Fruit fly (Drosophila melanogaster) whole organism: ENCODE data around the gene CG7368.

Source experiments
- CG8478 ChIP-seq: fragments of >200 bp; optimal IDR thresholded peaks from 2 replicates; lab custom pipeline; 2018; ENCODE audit warnings: inconsistent platforms
- EcR ChIP-seq, 2 experiments: fragments of >200 bp; optimal IDR thresholded peaks; 2 replicates each; lab custom pipeline; 2017; ENCODE audit warnings: missing biosample characterization in 2 of 2, missing genetic modification characterization in 2 of 2, missing genetic modification reagents in 2 of 2
- pan ChIP-seq: fragments of >200 bp; optimal IDR thresholded peaks from 2 replicates; lab custom pipeline; 2017
- psq ChIP-seq: fragments of >200 bp; optimal IDR thresholded peaks from 2 replicates; lab custom pipeline; 2017
- usp ChIP-seq: fragments of >200 bp; optimal IDR thresholded peaks from 2 replicates; lab custom pipeline; 2017; ENCODE audit warnings: missing biosample characterization, missing genetic modification characterization, mixed read lengths

DNA sequence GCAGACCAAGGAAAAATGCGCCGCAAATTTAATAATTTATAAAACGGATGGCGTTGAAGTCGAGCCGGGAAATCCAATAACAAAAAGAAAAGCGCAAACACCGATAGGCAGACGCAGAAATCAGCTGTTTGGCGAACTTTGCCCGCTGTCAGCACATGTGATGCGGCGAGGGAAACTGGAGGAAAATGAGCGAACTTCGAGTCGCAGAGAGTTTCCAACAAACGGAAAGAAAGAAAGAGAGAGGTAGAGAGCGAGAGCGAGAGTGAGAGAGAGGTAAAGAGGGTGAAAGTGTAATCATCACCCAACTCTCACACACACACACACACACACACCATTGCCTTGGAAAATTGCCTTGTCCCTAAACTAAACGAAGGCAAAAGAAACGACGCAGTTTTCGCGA is 39.8 kb upstream of the CG7368 start:
- TF ChIP-seq CG8478 (lab: Kevin White, UChicago) (no peak), usp (GFP tag; lab: Kevin White, UChicago) (no peak), pan (lab: Kevin White, UChicago) (no peak), EcR (GFP tag; optimal IDR thresholded peaks at IDR 0.05; lab: Kevin White, UChicago) (no peak), psq (lab: Kevin White, UChicago) (no peak)
